Worm (Caenorhabditis elegans) whole organism, L4/young adult: ENCODE results near the gene rpn-13.

Source experiments
- W03F9.2 ChIP-seq: fragments of 150-350 bp; optimal IDR thresholded peaks from 2 replicates; lab custom pipeline; 2014; ENCODE audit warnings: missing biosample characterization, missing genetic modification characterization
- dao-5 ChIP-seq: sonication (generic microtip); optimal IDR thresholded peaks from 2 replicates; lab custom pipeline; 2016; ENCODE audit warnings: missing genotype, missing genetic modification characterization, moderate library complexity, missing compliant biosample characterization
- him-1 ChIP-seq: sonication (generic microtip); optimal IDR thresholded peaks from 2 replicates; lab custom pipeline; 2016; ENCODE audit warnings: missing genotype, missing genetic modification reagents, missing genetic modification characterization, missing compliant biosample characterization

DNA sequence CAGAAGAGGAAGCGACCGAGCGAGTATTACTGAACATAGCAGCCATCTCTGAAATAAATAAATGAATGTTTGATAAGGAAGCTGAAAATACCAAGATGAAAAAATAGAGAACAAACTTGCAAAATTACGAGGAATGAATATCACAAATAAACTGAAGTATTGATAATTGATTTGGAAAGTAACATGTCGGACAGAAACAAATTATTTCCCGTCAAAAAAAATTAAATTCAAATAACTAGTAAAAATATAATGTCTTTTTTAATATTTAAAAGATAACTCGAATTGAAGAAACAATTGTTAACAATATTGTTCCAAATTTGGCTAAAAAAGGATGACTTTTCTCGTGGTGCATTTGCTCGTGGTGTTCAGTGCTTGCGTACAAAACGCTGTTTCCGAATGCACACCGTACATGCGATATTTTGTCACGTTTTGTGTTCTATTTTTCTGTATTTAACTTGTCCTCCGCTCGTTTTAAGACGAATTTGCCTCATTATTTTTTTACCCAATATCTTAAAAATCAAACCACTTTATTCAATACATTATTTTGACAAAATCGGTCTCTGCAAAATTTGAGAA lies at the start of gene rpn-13:
- TF ChIP-seq him-1 = peak; percentile 29
- peak; percentile 1 for TF ChIP-seq W03F9.2 (tag; lab: Kevin White, UChicago)
- TF ChIP-seq dao-5 (tag; lab: Kevin White, UChicago) = no peak
